Worm (Caenorhabditis elegans) whole organism, L1 larva: ENCODE results near the gene srd-19.

Source experiments
- F16B12.6 ChIP-seq: fragments of 150-350 bp; optimal IDR thresholded peaks from 2 replicates; lab custom pipeline; 2014; ENCODE audit warnings: missing biosample characterization, missing genetic modification characterization
- blmp-1 ChIP-seq: fragments of 150-350 bp; optimal IDR thresholded peaks from 2 replicates; lab custom pipeline; 2014; ENCODE audit warnings: missing biosample characterization, missing genetic modification characterization
- ceh-82 ChIP-seq, 3 experiments: fragments of 150-350 bp in 1 of 3; sonication (generic microtip) in 2 of 3; optimal IDR thresholded peaks; 2 replicates each; lab custom pipeline; 2014 to 2017; ENCODE audit warnings: missing biosample characterization in 3 of 3, missing genetic modification characterization in 3 of 3
- dsc-1 ChIP-seq: sonication (generic microtip); optimal IDR thresholded peaks from 2 replicates; lab custom pipeline; 2016; ENCODE audit warnings: mild to moderate bottlenecking, missing genetic modification characterization, missing compliant biosample characterization
- efl-1 ChIP-seq, 4 experiments: fragments of 150-350 bp; optimal IDR thresholded peaks in 3 of 4; peaks in 1 of 4; 1 replicate in 1 of 4; 2 replicates in 3 of 4; lab custom pipeline; 2014; ENCODE audit warnings: missing biosample characterization in 2 of 4, missing genetic modification characterization in 2 of 4, missing genetic modification reagents in 2 of 4
- elt-2 ChIP-seq: sonication (generic microtip); optimal IDR thresholded peaks from 2 replicates; lab custom pipeline; 2016; ENCODE audit warnings: missing genetic modification characterization, mild to moderate bottlenecking, inconsistent platforms, missing compliant biosample characterization, missing genetic modification reagents
- fos-1 ChIP-seq: fragments of 150-350 bp; optimal IDR thresholded peaks from 2 replicates; lab custom pipeline; 2014; ENCODE audit warnings: missing biosample characterization, missing genetic modification characterization
- grh-1 ChIP-seq: fragments of 200-800 bp; sonication (Bioruptor generic); IDR thresholded peaks from 2 replicates; pipeline ENCODE4 v1.3.6; 2022; ENCODE audit warnings: missing genetic modification reagents, missing genetic modification characterization, missing compliant biosample characterization
- lin-14 ChIP-seq: fragments of 200-800 bp; sonication (Bioruptor generic); optimal IDR thresholded peaks from 2 replicates; lab custom pipeline; 2018; ENCODE audit warnings: mild to moderate bottlenecking, missing genetic modification characterization, moderate library complexity, missing compliant biosample characterization
- lin-35 ChIP-seq, 2 experiments: fragments of 150-350 bp; optimal IDR thresholded peaks; 2 replicates each; lab custom pipeline; 2014; ENCODE audit warnings: missing biosample characterization in 2 of 2, missing genetic modification characterization in 2 of 2, missing genetic modification reagents in 2 of 2
- nhr-12 ChIP-seq: sonication (generic microtip); optimal IDR thresholded peaks from 2 replicates; lab custom pipeline; 2017; ENCODE audit warnings: missing biosample characterization, missing genetic modification characterization
- nhr-19 ChIP-seq: fragments of 200-800 bp; sonication (Bioruptor generic); conservative IDR thresholded peaks from 2 replicates; pipeline ENCODE4 v1.3.6; 2022; ENCODE audit warnings: missing genetic modification characterization, missing compliant biosample characterization
- nhr-20 ChIP-seq: sonication (generic microtip); optimal IDR thresholded peaks from 2 replicates; lab custom pipeline; 2016; ENCODE audit warnings: mild to moderate bottlenecking, missing genetic modification characterization, missing compliant biosample characterization
- nhr-237 ChIP-seq: fragments of 150-350 bp; optimal IDR thresholded peaks from 2 replicates; lab custom pipeline; 2014; ENCODE audit warnings: missing biosample characterization, missing genetic modification characterization
- nhr-90 ChIP-seq: sonication (generic microtip); optimal IDR thresholded peaks from 2 replicates; lab custom pipeline; 2016; ENCODE audit warnings: mild to moderate bottlenecking, missing genetic modification characterization, missing compliant biosample characterization; ENCODE audit not compliant: poor library complexity
- pag-3 ChIP-seq: sonication (generic microtip); optimal IDR thresholded peaks from 2 replicates; lab custom pipeline; 2017; ENCODE audit warnings: missing genetic modification characterization, mild to moderate bottlenecking, missing compliant biosample characterization, antibody characterized with exemption, borderline replicate concordance; ENCODE audit not compliant: insufficient read depth
- unc-62 ChIP-seq: fragments of 150-350 bp; optimal IDR thresholded peaks from 2 replicates; lab custom pipeline; 2014; ENCODE audit warnings: missing biosample characterization, missing genetic modification reagents, missing genetic modification characterization
- vab-15 ChIP-seq: sonication (generic microtip); optimal IDR thresholded peaks from 2 replicates; lab custom pipeline; 2017; ENCODE audit warnings: missing genotype, mild to moderate bottlenecking, missing genetic modification characterization, missing compliant biosample characterization

Gene srd-19

ce11 chrV:13380178-13380577 lies 48.4 kb downstream of the srd-19 start, which contains the start of gene ifbp-1 (continued):
- TF ChIP-seq dsc-1 (no peak), nhr-90 (peak; percentile 85), nhr-19 (GFP tag; lab: Robert Waterston, UW) (peak; percentile 69), efl-1 (optimal IDR thresholded peaks at IDR 0.05; lab: Kevin White, UChicago) (peak; percentile 16 to 47), efl-1 (GFP tag; optimal IDR thresholded peaks at IDR 0.05 in 1 of 2; lab: Kevin White, UChicago) (peak in 1 of 2 experiments; percentile 95), elt-2 (tag; lab: Kevin White, UChicago) (no peak), lin-35 (GFP tag; optimal IDR thresholded peaks at IDR 0.05; lab: Kevin White, UChicago) (peak; percentile 40 to 82), ceh-82 (tag; optimal IDR thresholded peaks at IDR 0.05; lab: Kevin White, UChicago) (peak in 1 of 3 experiments; percentile 19), vab-15 (peak; percentile 80), nhr-237 (tag; lab: Kevin White, UChicago) (no peak), lin-14 (GFP tag; lab: Kevin White, UChicago) (peak; percentile 96), blmp-1 (peak; percentile 86), pag-3 (tag; lab: Kevin White, UChicago) (no peak), unc-62 (GFP tag; lab: Kevin White, UChicago) (no peak), nhr-20 (peak; percentile 89), fos-1 (tag; lab: Kevin White, UChicago) (no peak), F16B12.6 (tag; lab: Kevin White, UChicago) (no peak), nhr-12 (tag; lab: Kevin White, UChicago) (no peak), grh-1 (GFP tag; lab: Robert Waterston, UW) (peak; percentile 100)
- TF ChIP-seq, all 84 proteins: peak for 32
